Worm (Caenorhabditis elegans): ENCODE data around the gene F16H6.7.

DNA sequence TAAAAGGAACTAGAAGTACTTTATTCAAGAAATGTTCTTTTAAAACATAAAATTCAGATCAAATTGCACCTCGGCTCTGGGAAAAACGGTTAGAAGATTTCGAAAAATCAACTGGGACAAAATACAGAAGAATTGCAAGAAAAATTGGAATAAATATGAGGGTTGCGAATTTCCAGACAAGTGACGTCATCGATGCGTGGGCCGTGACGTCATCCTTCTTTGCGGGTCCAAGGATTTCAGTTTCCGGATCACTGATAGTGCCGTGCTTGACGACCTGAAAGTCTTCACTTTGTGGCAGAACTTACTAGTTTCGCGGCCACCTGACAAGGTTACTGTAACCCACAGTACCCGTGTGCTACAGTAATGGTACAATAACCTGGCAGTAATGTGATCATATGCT is 45.5 kb downstream of the F16H6.7 start:
- TF ChIP-seq cog-1 (tag; optimal IDR thresholded peaks at IDR 0.05) = no peak
- TF ChIP-seq ref-1 (GFP tag; conservative IDR thresholded peaks at IDR 0.05) = no peak
- TF ChIP-seq T22C8.4 (GFP tag; IDR thresholded peaks at IDR 0.05) = no peak
- TF ChIP-seq klf-2 (GFP tag; conservative IDR thresholded peaks at IDR 0.05) = no peak
- no peak for TF ChIP-seq flt-1 (GFP tag; IDR thresholded peaks at IDR 0.05)
- no peak for TF ChIP-seq ztf-23 (GFP tag; IDR thresholded peaks at IDR 0.05)
- no peak for TF ChIP-seq ztf-29 (GFP tag; IDR thresholded peaks at IDR 0.05)

Measured in whole organism, midembryonic.